Worm (Caenorhabditis elegans): ENCODE measurements around the gene hint-3.
A peak's percentile ranks its signal among the peaks of the same experiment; 100 is the strongest.

- TF ChIP-seq ztf-4 (tag; optimal IDR thresholded peaks at IDR 0.05) (no peak), egl-5 (tag; optimal IDR thresholded peaks at IDR 0.05) (peak; percentile 23), nhr-28 (tag; optimal IDR thresholded peaks at IDR 0.05) (no peak), lin-39 (tag; optimal IDR thresholded peaks at IDR 0.05) (peak; percentile 82), jun-1 (tag; optimal IDR thresholded peaks at IDR 0.05) (no peak), lin-15B (tag; optimal IDR thresholded peaks at IDR 0.05) (peak; percentile 64), aly-2 (tag; optimal IDR thresholded peaks at IDR 0.05) (no peak), ceh-16 (tag; optimal IDR thresholded peaks at IDR 0.05) (no peak), snpc-4 (tag; optimal IDR thresholded peaks at IDR 0.05) (peak; percentile 7), nhr-237 (tag; optimal IDR thresholded peaks at IDR 0.05) (no peak), pqm-1 (tag; optimal IDR thresholded peaks at IDR 0.05) (no peak)
Measured at ce11 chrV:7734909-7735308, 25.4 kb upstream of the hint-3 start, which contains the start of gene clic-1.
